Worm (Caenorhabditis elegans): ENCODE data around the gene F07B7.12.
"Not testable (repeated sequence)": the region's sequence is repeated elsewhere in the genome, so short reads cannot be mapped to it uniquely, and the experiment has no call there.

F07B7.12 gene

DNA sequence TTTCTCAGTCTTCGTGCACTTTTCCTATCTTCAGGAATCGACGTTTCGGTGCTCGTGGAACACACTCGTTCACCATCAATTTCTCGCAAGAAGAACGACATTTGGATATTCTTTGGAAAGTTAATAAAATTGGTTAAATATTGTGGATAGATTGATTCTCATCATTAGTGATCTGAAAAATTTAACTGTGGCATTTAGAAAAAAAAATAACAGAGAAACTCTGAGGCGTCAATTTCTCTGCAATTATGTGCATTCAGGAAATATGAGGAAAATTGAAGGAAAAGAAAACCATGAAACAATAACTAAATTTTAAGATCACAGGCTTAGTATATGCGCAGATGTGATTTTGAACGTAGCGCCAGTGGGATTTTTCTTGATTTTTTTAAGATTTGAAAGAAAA is at the start of gene F07B7.12:
TSS of gene F07B7.12 (minus strand) at position 101 of the 400 bp plus-strand sequence.
- not testable (repeated sequence) for TF ChIP-seq fkh-8, aha-1, unc-130 (tag; optimal IDR thresholded peaks at IDR 0.05)

- TF ChIP-seq pag-3 (tag; optimal IDR thresholded peaks at IDR 0.05; ENCODE audit: borderline replicate concordance, insufficient read depth): no peak
Observed at ce11 chrV:8906896-8907295, 45.0 kb upstream of the F07B7.12 start, which contains the start of gene frpr-11. TSS of gene frpr-11 (plus strand) at chrV:8907196.

DNA sequence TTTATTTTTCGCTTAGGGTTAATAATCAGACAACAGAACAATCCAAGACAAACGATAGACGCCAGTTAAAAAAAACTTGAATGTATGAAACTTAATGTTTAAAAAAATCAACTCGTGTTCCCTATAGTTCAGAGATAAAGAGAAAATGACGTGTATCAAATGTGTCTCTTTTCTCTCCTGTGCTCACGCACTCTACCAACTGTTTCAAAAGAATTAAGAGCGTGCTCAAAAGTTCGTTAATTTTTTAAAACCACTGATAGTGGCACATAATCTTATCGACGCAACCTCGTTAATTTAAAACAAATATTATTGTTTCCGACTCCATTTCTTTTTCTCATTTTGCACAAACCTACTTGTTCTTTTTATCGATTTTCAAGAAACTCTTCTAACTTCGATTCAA is 43.8 kb upstream of the F07B7.12 start:
- TF ChIP-seq lir-3 (tag; optimal IDR thresholded peaks at IDR 0.05; ENCODE audit: poor library complexity) (no peak), ztf-4 (tag; optimal IDR thresholded peaks at IDR 0.05) (no peak), ama-1 (optimal IDR thresholded peaks at IDR 0.05) (no peak), elt-2 (tag; optimal IDR thresholded peaks at IDR 0.05) (peak; percentile 80)

DNA sequence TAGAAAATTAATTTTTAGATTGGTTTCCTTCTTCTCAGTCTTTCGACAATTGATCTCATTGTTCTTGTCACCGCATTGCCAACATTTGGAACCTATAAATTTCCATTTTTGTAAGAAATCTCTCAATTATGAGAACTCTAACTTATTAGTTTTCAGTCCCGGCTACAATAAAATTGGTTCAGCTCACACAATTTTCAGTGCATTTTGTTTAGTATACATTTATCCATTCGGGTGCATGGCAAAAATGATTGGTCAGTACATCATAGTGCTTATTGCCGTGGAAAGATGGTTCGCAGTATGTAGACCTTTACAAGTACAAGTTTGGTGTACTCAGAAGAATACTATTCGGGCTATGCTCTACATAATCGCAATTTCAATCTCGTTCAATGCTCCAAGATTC is 42.1 kb upstream of the F07B7.12 start:
- TF ChIP-seq elt-3 (tag; optimal IDR thresholded peaks at IDR 0.05) (no peak), fkh-8 (tag; optimal IDR thresholded peaks at IDR 0.05) (peak; percentile 30), unc-30 (tag; optimal IDR thresholded peaks at IDR 0.05) (no peak), efl-1 (optimal IDR thresholded peaks at IDR 0.05) (no peak), efl-1 (GFP tag; optimal IDR thresholded peaks at IDR 0.05 in 1 of 2) (peak in 1 of 2 experiments; percentile 62), unc-130 (tag; optimal IDR thresholded peaks at IDR 0.05) (no peak), nhr-71 (tag; optimal IDR thresholded peaks at IDR 0.05) (peak; percentile 27)

- no peak for TF ChIP-seq ztf-11 (tag; optimal IDR thresholded peaks at IDR 0.05)
- TF ChIP-seq dpl-1 (GFP tag; optimal IDR thresholded peaks at IDR 0.05): no peak
- no peak for TF ChIP-seq tlp-1 (tag; optimal IDR thresholded peaks at IDR 0.05)
- TF ChIP-seq efl-3 (GFP tag; optimal IDR thresholded peaks at IDR 0.05): no peak
- no peak for TF ChIP-seq elt-2 (tag; optimal IDR thresholded peaks at IDR 0.05)
- no peak for TF ChIP-seq Y116A8C.19 (tag; optimal IDR thresholded peaks at IDR 0.05; ENCODE audit: borderline replicate concordance)
- no peak for TF ChIP-seq fkh-4 (tag; optimal IDR thresholded peaks at IDR 0.05; ENCODE audit: borderline replicate concordance)
- no peak for TF ChIP-seq pqm-1 (tag; optimal IDR thresholded peaks at IDR 0.05)
Observed at ce11 chrV:8902697-8903096, 40.8 kb upstream of the F07B7.12 start, which contains the start of gene frpr-12. TSS of gene frpr-12 (plus strand) at chrV:8902997.

ce11 chrV:8898756-8899155 is 36.9 kb upstream of the F07B7.12 start, which contains the start of gene frpr-13:
TSS of gene frpr-13 (plus strand) at chrV:8899056.
- TF ChIP-seq lin-14 (GFP tag; optimal IDR thresholded peaks at IDR 0.05): peak; percentile 8
- no peak for TF ChIP-seq fkh-4 (tag; optimal IDR thresholded peaks at IDR 0.05; ENCODE audit: borderline replicate concordance)

DNA sequence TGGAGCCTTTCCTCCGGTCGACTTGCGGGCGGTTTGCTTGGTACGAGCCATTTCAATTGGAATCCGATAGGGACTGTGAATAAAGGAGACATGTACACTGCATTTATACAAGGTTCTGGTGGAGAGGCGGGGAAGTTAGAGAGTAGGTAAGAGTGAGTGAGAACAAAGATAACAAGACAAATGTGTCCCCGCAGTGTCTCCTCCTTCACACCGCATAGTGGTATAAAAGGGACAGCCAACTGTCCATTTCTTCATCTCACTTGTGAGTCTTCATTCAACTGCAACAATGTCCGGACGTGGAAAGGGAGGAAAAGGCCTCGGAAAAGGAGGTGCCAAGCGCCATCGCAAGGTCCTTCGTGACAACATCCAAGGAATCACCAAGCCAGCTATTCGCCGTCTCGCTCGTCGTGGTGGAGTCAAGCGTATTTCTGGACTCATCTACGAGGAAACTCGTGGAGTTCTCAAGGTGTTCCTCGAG is 36.1 kb upstream of the F07B7.12 start, which contains the start of the genes his-17 and his-18:
TSS of gene his-17 (minus strand) at position 51 of the 478 bp plus-strand sequence.
TSS of gene his-18 (plus strand) at position 287 of the 478 bp plus-strand sequence.
- not testable (repeated sequence) for TF ChIP-seq fkh-4 (tag; optimal IDR thresholded peaks at IDR 0.05; ENCODE audit: borderline replicate concordance); ces-1 (GFP tag; optimal IDR thresholded peaks at IDR 0.05); lin-15B (tag; optimal IDR thresholded peaks at IDR 0.05)

- not testable (repeated sequence) for TF ChIP-seq tbx-2, sox-4, jun-1 (tag; optimal IDR thresholded peaks at IDR 0.05)
Observed at ce11 chrV:8835311-8835710, 26.5 kb downstream of the F07B7.12 start, which contains the start of gene F07B7.7. TSS of gene F07B7.7 (plus strand) at chrV:8835611.
